Fruit fly (Drosophila melanogaster) Kc167 (cell line): ENCODE measurements around the gene CG3630.

Experiments used
- Myc ChIP-seq: fragments of >200 bp; optimal IDR thresholded peaks from 2 replicates; lab custom pipeline; 2017; ENCODE audit warnings: missing external identifiers
- h ChIP-seq: fragments of >200 bp; optimal IDR thresholded peaks from 3 replicates; lab custom pipeline; 2018; ENCODE audit warnings: missing external identifiers
- psq ChIP-seq: fragments of >200 bp; optimal IDR thresholded peaks from 2 replicates; lab custom pipeline; 2017; ENCODE audit warnings: missing external identifiers

DNA sequence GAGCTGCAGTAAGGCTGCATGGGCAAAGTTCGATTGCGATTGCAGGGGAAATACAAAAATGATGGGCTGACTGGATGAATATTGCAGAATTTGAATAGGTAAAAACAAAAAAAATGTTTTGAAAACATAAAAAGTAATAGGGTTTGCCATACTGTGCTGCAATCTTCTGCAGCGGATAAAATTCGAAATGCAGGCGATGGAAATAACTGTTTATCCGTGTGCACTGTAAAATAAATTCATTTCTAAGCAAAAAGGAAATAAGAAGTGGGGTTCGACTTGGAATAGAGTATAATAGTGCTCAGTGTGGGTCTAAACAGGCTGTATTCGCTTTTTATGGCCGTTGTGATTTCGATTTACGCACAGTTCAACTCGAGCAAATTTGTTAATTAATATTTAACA, 31.8 kb downstream of the CG3630 start, which contains the start of gene CG14053:
- TF ChIP-seq h (lab: Kevin White, UChicago) (no peak), Myc (lab: Kevin White, UChicago) (no peak), psq (lab: Kevin White, UChicago) (no peak)
